Fruit fly (Drosophila melanogaster): ENCODE data around the gene CG8563.

CG8563 gene

DNA sequence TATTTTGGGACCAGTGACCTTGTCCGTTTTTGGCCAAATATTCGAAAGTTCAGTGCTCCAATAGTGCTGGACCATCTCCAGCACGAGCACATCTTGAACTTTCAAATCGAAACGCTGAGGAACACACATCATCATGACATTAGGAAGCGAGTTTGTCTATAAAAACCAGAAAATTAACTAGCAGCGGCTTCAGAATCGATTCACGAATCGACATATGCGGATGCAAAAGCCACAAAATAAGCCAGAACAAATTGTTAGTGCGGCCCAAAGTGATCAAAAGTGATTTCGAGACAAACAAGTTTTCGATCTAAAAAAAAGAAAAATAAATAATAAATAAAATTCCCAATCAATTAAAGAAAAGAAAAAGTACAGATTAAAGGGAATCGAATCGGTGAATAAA lies at the start of gene CG8563:
Gene CG8563 (plus strand): TSS at position 301 of the 400 bp plus-strand sequence.
- TF ChIP-seq CG34406 (GFP tag; optimal IDR thresholded peaks at IDR 0.05), result no peak
- no peak for TF ChIP-seq esn (GFP tag; optimal IDR thresholded peaks at IDR 0.05)
- no peak for TF ChIP-seq CG3032 (tag; optimal IDR thresholded peaks at IDR 0.05)
- no peak for TF ChIP-seq Blimp-1 (GFP tag; optimal IDR thresholded peaks at IDR 0.05)
- no peak for TF ChIP-seq CG32006 (GFP tag; optimal IDR thresholded peaks at IDR 0.05)
- TF ChIP-seq CG3919 (GFP tag; optimal IDR thresholded peaks at IDR 0.05), result no peak
- no peak for TF ChIP-seq CG8119 (GFP tag; IDR thresholded peaks at IDR 0.05)
- TF ChIP-seq dac (GFP tag; optimal IDR thresholded peaks at IDR 0.05), result no peak
- no peak for TF ChIP-seq Sox15 (GFP tag; optimal IDR thresholded peaks at IDR 0.05)
- no peak for TF ChIP-seq Hr39 (GFP tag; optimal IDR thresholded peaks at IDR 0.05)
- TF ChIP-seq CG6792 (GFP tag; optimal IDR thresholded peaks at IDR 0.05), result no peak
- no peak for TF ChIP-seq CG10631 (GFP tag; optimal IDR thresholded peaks at IDR 0.05)

DNA sequence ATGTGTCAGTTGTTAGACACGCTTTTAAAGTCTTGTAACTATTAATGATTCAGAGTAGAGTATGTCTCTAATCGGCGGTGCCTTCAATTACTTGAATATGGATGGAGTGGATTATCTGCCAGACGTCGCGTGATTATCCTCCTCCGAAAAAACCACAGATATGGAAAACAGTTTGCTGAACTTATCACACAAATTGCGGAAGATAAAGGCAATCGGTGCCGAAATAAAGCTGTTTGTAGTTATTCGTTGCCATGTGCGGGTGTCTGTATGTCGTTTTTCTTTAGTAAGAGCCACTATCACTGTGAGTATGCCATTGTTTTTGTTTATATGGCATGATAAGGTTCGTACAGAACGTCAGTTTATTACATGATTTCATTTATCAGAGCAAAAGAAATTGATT lies 46.5 kb upstream of the CG8563 start:
- TF ChIP-seq CG4318 (GFP tag; optimal IDR thresholded peaks at IDR 0.05) (no peak), CG32006 (GFP tag; optimal IDR thresholded peaks at IDR 0.05) (no peak), Blimp-1 (GFP tag; optimal IDR thresholded peaks at IDR 0.05) (no peak), svp (GFP tag) (no peak), Smox (GFP tag; optimal IDR thresholded peaks at IDR 0.05) (no peak), CG9139 (GFP tag; optimal IDR thresholded peaks at IDR 0.05) (no peak), Met (GFP tag; optimal IDR thresholded peaks at IDR 0.05) (no peak), pdm3 (GFP tag; optimal IDR thresholded peaks at IDR 0.05) (no peak), CG31627 (GFP tag; optimal IDR thresholded peaks at IDR 0.05) (no peak), CG3032 (tag; optimal IDR thresholded peaks at IDR 0.05) (no peak), Ets96B (tag; optimal IDR thresholded peaks at IDR 0.05) (no peak), CG6854 (GFP tag; optimal IDR thresholded peaks at IDR 0.05) (no peak), CG6276 (GFP tag; optimal IDR thresholded peaks at IDR 0.05) (no peak), eg (GFP tag; IDR thresholded peaks at IDR 0.05) (no peak), CG6163 (GFP tag; IDR thresholded peaks at IDR 0.05) (no peak), CG6808 (GFP tag; optimal IDR thresholded peaks at IDR 0.05) (no peak)

DNA sequence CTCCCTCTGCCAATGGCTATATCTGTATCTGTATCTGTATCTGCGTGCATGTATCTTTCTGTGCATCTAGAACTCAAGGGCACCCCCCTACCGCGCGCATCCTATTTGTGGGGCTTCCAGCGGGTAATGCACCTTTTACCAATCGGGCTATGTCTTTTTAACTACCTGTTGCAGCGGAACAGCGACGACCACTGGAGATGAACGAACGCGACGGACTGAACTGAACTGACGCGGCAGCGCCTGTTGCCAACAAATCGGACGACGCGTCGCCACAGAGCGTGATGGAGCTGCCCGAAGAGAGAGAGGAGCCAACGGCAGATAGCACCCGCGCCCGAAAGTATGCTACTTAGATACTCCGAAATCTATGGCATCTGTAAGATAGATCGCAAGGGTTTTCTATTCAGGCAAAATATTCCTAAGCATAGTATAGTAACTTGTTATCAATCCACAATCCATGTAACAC lies 45.5 kb upstream of the CG8563 start, which contains the start of gene Cln7:
Gene Cln7 (minus strand): TSS at position 219 of the 463 bp plus-strand sequence.
- TF ChIP-seq Blimp-1 (GFP tag; optimal IDR thresholded peaks at IDR 0.05), result peak; percentile 2
- TF ChIP-seq Hr39 (GFP tag; optimal IDR thresholded peaks at IDR 0.05), result no peak
- peak; percentile 83 for TF ChIP-seq Eip78C (GFP tag)
- no peak for TF ChIP-seq achi (GFP tag; optimal IDR thresholded peaks at IDR 0.05)
- TF ChIP-seq CG6808 (GFP tag; optimal IDR thresholded peaks at IDR 0.05), result peak; percentile 40
- TF ChIP-seq Eip93F (GFP tag; optimal IDR thresholded peaks at IDR 0.05), result peak; percentile 78
- TF ChIP-seq Ets96B (tag; optimal IDR thresholded peaks at IDR 0.05), result peak; percentile 36
- TF ChIP-seq CG32006 (GFP tag; optimal IDR thresholded peaks at IDR 0.05), result no peak
- TF ChIP-seq CG8632 (GFP tag; optimal IDR thresholded peaks at IDR 0.05), result peak; percentile 39
- TF ChIP-seq CG6854 (GFP tag; optimal IDR thresholded peaks at IDR 0.05), result peak; percentile 85
- TF ChIP-seq CG10669 (GFP tag; optimal IDR thresholded peaks at IDR 0.05), result peak; percentile 3
- peak; percentile 90 for TF ChIP-seq CG6163 (GFP tag; IDR thresholded peaks at IDR 0.05)
- no peak for TF ChIP-seq Ets21C (GFP tag; optimal IDR thresholded peaks at IDR 0.05)
- peak; percentile 26 for TF ChIP-seq CG1621 (tag; optimal IDR thresholded peaks at IDR 0.05)
- TF ChIP-seq OdsH (GFP tag; optimal IDR thresholded peaks at IDR 0.05), result no peak
- TF ChIP-seq Sox14 (GFP tag; optimal IDR thresholded peaks at IDR 0.05), result peak; percentile 88
- peak; percentile 65 for TF ChIP-seq Eip75B (GFP tag; optimal IDR thresholded peaks at IDR 0.05)
- peak; percentile 69 for TF ChIP-seq CG16779 (tag; optimal IDR thresholded peaks at IDR 0.05)
- TF ChIP-seq CG9139 (GFP tag; optimal IDR thresholded peaks at IDR 0.05), result peak; percentile 73
- no peak for TF ChIP-seq Met (GFP tag; optimal IDR thresholded peaks at IDR 0.05)
- peak; percentile 77; the same call in 2 of the 3 replicates for TF ChIP-seq eg (GFP tag; IDR thresholded peaks at IDR 0.05)
- TF ChIP-seq dsx (GFP tag; optimal IDR thresholded peaks at IDR 0.05; ENCODE audit: poor library complexity, severe bottlenecking), result peak; percentile 69
- TF ChIP-seq spab (GFP tag; optimal IDR thresholded peaks at IDR 0.05), result peak; percentile 5
- peak; percentile 32 for TF ChIP-seq fkh (GFP tag; optimal IDR thresholded peaks at IDR 0.05)
- peak; percentile 26 for TF ChIP-seq CG6276 (GFP tag; optimal IDR thresholded peaks at IDR 0.05)
- TF ChIP-seq CG3032 (tag; optimal IDR thresholded peaks at IDR 0.05), result peak; percentile 3
- peak; percentile 25 for TF ChIP-seq CG6792 (GFP tag; optimal IDR thresholded peaks at IDR 0.05)
- peak; percentile 62 for TF ChIP-seq net (GFP tag; optimal IDR thresholded peaks at IDR 0.05)
- TF ChIP-seq Lpt (GFP tag; optimal IDR thresholded peaks at IDR 0.05), result peak; percentile 59
- TF ChIP-seq esn (GFP tag; optimal IDR thresholded peaks at IDR 0.05), result peak; percentile 71
- TF ChIP-seq fd85E (GFP tag; optimal IDR thresholded peaks at IDR 0.05), result peak; percentile 79
- peak; percentile 54 for TF ChIP-seq CG34406 (GFP tag; optimal IDR thresholded peaks at IDR 0.05)
- peak; percentile 63 for TF ChIP-seq CG15336 (GFP tag; IDR thresholded peaks at IDR 0.05)
- no peak for TF ChIP-seq Hr38 (GFP tag; optimal IDR thresholded peaks at IDR 0.05)
- TF ChIP-seq CG7368 (GFP tag; optimal IDR thresholded peaks at IDR 0.05), result peak; percentile 30
- TF ChIP-seq CG4318 (GFP tag; optimal IDR thresholded peaks at IDR 0.05), result no peak
- TF ChIP-seq vri (GFP tag; optimal IDR thresholded peaks at IDR 0.05), result peak; percentile 70

Data from whole organism, prepupa.